Worm (Caenorhabditis elegans) whole organism, dauer: ENCODE data around the gene clec-221.

Experiments used
- unc-62 ChIP-seq: sonication (generic microtip); optimal IDR thresholded peaks from 2 replicates; lab custom pipeline; 2017; ENCODE audit warnings: missing biosample characterization, missing genetic modification reagents, missing genetic modification characterization

The clec-221 gene

DNA sequence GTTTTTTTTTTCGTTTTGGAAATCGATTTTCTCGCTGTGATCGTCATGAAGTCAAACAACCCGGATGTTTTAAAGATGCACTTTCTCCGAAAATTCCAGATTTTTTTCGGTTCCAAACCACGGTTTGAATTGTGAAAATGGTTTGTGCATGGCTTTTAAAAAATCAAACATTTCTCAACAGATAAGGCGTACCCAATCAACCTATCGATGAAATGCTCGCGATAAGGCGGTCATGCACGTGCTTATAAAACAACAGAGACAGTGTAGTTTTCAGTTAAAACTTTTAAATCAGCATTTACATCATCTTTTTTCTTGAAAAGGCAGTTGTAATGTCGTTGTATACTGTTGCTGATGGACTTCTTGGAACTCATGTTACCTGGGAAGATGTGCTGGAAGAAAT is 21.8 kb downstream of the clec-221 start, which contains the start of gene F58B4.5:
Gene F58B4.5, plus strand, starts transcription at position 283 of the 400 bp plus-strand sequence.
- TF ChIP-seq unc-62 (GFP tag; lab: Kevin White, UChicago), result no peak

DNA sequence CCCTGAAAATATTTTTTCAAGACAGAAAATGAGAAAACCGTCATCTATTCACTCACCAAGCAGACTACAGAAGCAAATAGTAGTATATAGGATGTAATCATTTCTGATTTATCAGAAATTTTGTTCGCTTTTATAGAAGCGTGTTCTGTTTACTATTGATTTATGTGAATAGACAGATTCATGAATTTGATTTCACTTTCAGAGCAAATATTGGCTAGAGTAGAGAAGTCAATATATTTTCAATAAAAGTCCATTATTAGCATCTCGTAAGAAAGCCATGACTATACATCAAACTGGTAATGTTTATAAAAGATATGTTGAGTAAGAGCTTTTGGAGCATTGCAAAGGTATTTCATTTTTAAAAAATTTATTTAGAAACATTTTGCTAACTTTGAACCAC is 23.0 kb downstream of the clec-221 start, which contains the start of gene scvp-1:
Gene scvp-1, minus strand, starts transcription at position 101 of the 400 bp plus-strand sequence.
- no peak for TF ChIP-seq unc-62 (GFP tag; lab: Kevin White, UChicago)

ce11 chrV:10929511-10929910 is 24.7 kb downstream of the clec-221 start, which contains the start of gene F58B4.3:
Gene F58B4.3 (plus strand): TSS chrV:10929811.
- no peak for TF ChIP-seq unc-62 (GFP tag; lab: Kevin White, UChicago)

DNA sequence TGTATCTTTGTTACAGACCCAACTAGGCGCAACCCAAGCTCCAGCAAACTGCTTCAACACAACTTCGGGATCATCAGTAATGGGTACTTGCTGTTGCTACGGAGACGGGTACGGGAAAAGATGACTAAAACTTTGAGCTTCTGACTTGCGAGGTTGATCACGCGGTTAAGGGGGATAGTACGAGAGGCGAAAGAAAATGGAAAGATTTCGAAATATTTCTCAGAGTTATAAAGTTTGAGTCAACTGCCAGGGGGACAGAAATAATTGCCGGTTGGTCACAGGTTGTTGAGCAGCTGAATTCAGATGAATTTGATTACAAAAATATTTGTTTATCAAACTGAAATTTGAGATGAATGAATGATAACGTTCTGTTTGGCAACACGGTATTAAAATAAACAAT is 28.6 kb downstream of the clec-221 start:
- no peak for TF ChIP-seq unc-62 (GFP tag; lab: Kevin White, UChicago)

- no peak for TF ChIP-seq unc-62 (GFP tag; lab: Kevin White, UChicago)
Observed at ce11 chrV:10924731-10925130, 29.5 kb downstream of the clec-221 start, which contains the start of gene F58B4.6. Gene F58B4.6 (plus strand): TSS chrV:10925031.

DNA sequence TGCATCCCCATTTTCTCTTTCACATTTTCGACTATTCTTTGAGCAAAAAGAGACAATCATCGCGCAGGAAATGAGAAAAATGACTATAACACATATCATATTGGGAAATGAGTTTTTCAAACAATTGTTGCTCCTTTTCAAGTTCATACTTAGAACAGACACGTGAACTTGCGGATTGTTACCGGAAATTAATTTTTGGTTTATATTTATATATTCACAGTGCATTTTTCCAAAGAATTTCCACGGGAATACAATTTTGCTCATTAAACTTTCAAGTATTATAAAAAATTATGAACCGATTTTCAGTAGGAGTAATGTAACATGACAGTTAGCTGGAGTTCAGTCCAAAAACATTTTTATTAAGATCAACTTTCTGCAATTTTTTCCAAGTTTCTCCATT is 31.0 kb downstream of the clec-221 start, which contains the start of gene F58B4.7:
Gene F58B4.7, minus strand, starts transcription at position 101 of the 400 bp plus-strand sequence.
- TF ChIP-seq unc-62 (GFP tag; lab: Kevin White, UChicago), result no peak

DNA sequence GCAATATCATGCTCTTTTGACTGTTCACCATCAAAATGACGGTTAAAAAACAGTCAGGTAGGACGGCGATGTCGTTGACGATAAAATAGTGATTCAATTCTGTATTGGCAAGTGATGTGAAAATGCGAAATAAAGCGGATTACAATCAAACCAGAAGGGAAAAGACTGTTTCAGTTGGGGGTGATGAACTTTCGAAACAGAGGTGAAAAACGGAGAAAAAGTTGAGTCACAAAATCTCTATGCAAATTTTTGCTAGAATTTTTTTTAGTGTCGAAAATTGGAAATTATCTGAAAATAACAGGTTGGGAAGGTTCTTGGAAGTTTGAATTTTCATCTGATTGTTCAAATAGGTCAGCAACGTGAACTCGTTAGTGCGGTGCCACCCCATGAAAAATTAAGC is 32.5 kb downstream of the clec-221 start, which contains the start of gene nas-31:
Gene nas-31, minus strand, starts transcription at position 101 of the 400 bp plus-strand sequence.
- TF ChIP-seq unc-62 (GFP tag; lab: Kevin White, UChicago), result no peak

ce11 chrV:10918373-10918772 is 35.9 kb downstream of the clec-221 start, which contains the start of gene F58B4.2:
Gene F58B4.2 (minus strand): TSS chrV:10918473.
- no peak for TF ChIP-seq unc-62 (GFP tag; lab: Kevin White, UChicago)

DNA sequence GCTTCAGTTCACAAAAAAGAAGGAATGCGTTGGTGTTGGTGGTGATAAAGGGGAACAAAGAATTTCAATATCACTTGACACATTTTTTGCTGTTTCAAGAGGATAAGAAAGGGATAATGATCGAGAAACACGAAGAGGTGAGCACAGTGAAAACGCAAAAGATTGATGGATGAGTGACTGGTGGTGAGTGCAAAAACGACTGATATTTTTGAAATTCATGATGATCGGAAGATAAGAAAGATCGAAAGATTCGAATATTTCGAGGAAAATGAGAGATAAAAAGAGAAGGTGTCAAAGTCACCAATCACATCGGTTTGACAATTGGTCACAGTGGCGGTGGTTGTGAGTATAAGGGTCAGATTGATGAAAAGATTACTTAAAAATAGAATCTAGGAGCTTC is 38.3 kb downstream of the clec-221 start:
- TF ChIP-seq unc-62 (GFP tag; lab: Kevin White, UChicago), result no peak

DNA sequence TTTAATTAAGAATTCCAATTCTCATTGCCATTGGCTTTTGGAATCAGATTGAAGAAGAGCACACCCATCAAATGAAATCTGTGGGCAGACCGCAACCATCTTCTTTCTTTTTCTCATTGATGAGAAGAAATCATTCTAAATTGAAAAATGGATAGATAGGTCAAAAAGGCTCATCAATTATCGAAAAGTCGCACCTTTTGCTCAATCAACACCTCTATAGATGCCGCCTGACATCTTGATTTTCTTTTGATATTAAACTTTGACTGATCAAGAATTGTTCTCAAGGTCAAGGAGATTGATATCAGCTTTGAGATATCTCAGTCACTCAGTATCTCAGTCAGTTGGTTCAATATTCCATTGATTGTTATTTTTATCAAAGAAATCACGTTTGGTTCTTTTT is 44.3 kb downstream of the clec-221 start:
- no peak for TF ChIP-seq unc-62 (GFP tag; lab: Kevin White, UChicago)

DNA sequence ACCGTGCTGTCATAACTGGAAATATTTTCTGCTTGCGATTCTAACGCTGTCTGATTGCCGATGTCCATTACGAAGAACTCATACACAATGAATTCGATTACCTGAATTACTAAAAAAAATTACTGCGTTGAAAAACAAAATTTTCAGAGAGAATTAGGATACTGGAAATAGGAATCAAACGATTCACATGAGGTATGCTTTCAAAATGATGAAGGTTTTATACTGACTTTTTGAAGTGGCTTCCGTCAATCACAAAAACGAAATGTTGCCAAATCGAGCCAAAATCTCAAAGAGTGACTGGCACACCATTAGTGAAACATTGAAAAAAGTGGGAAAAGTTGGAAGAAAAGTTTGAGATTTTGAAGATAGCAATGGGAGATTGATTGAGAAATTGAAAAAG is 45.2 kb downstream of the clec-221 start, which contains the start of gene zzz-1:
Gene zzz-1, minus strand, starts transcription at position 101 of the 400 bp plus-strand sequence.
- no peak for TF ChIP-seq unc-62 (GFP tag; lab: Kevin White, UChicago)

ce11 chrV:10904795-10905194 is 49.4 kb downstream of the clec-221 start:
- TF ChIP-seq unc-62 (GFP tag; lab: Kevin White, UChicago), result no peak

DNA sequence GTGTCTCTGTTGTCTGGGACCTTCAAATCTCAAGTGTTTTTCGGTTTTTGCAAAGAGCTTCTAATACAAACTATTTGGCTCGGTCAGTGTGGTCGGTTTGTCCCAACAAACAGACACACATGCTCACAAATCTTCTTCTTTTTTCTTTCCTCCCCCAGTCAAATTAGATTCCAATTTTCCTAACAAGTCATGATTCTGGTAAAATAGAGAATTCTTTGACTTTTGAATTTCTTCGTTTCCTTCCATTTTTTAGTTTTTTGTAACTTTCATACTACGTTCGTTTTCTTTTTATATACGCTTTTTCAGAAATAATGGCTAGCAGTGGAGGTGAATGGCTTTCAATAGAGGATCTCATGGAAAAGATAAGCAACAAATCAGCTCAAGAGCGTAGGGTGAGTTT is 50.5 kb downstream of the clec-221 start, which contains the start of gene F32D8.15:
Gene F32D8.15, plus strand, starts transcription at position 301 of the 400 bp plus-strand sequence.
- no peak for TF ChIP-seq unc-62 (GFP tag; lab: Kevin White, UChicago)
